Fruit fly (Drosophila melanogaster) Kc167 (cell line): ENCODE measurements around the gene BBS8.

Experiments used
- Myc ChIP-seq: fragments of >200 bp; optimal IDR thresholded peaks from 2 replicates; lab custom pipeline; 2017; ENCODE audit warnings: missing external identifiers
- psq ChIP-seq: fragments of >200 bp; optimal IDR thresholded peaks from 2 replicates; lab custom pipeline; 2017; ENCODE audit warnings: missing external identifiers

DNA sequence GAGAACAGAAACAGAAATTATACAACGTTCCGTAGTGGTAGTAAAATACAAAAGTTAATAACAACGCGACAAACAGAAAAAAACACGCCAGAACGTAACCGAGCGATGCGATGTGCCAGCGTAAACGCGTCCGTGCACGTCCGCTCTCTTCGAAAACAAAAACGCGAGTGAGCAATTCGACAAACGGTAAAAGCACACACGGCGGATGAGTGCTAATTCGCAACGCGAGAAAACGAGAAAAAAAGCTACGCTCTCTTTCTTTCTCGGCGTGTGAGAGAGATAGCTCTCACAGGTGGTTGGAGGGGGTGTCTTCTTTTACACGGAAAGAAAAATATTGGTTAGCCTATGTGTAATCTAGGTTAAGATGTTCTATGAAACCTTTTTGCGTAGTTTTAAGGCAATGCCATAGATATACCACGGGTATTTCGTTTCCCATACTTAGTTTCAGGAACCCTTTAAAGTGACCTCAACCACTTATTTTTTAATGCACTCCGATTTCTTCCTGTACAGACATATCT lies 49.5 kb downstream of the BBS8 start, which contains the start of gene CG4297:
- no peak for TF ChIP-seq Myc (lab: Kevin White, UChicago)
- TF ChIP-seq psq, result no peak
